Fruit fly (Drosophila melanogaster): ENCODE data around the gene CG1677.

dm6 chrX:7445023-7445422 lies 39.4 kb upstream of the CG1677 start:
- TF ChIP-seq Dll (optimal IDR thresholded peaks at IDR 0.05) (no peak), psq (optimal IDR thresholded peaks at IDR 0.05) (no peak), CG8478 (optimal IDR thresholded peaks at IDR 0.05) (no peak), EcR (GFP tag; optimal IDR thresholded peaks at IDR 0.05) (no peak), pan (optimal IDR thresholded peaks at IDR 0.05) (no peak)

All from whole organism.